Worm (Caenorhabditis elegans): ENCODE results near the gene jmjd-3.2.

Gene jmjd-3.2

ce11 chrX:14486503-14486902 lies 38.5 kb downstream of the jmjd-3.2 start:
- no peak for TF ChIP-seq ceh-32 (tag; optimal IDR thresholded peaks at IDR 0.05; ENCODE audit: poor library complexity)
- no peak for TF ChIP-seq daf-12 (tag; optimal IDR thresholded peaks at IDR 0.05)
- no peak for TF ChIP-seq R02D3.7 (tag; optimal IDR thresholded peaks at IDR 0.05)
- TF ChIP-seq unc-62 (GFP tag; optimal IDR thresholded peaks at IDR 0.05 in 1 of 2): peak in 1 of 2 experiments; percentile 7
- no peak for TF ChIP-seq unc-62 (tag; optimal IDR thresholded peaks at IDR 0.05)

ce11 chrX:14487333-14487732 lies 39.3 kb downstream of the jmjd-3.2 start:
- peak; percentile 7 for TF ChIP-seq aha-1 (tag)
- no peak for TF ChIP-seq daf-19 (GFP tag; conservative IDR thresholded peaks at IDR 0.05)

ce11 chrX:14487832-14488231 lies 39.8 kb downstream of the jmjd-3.2 start:
- TF ChIP-seq R02D3.7 (tag; optimal IDR thresholded peaks at IDR 0.05): no peak
- TF ChIP-seq unc-62 (GFP tag; optimal IDR thresholded peaks at IDR 0.05 in 1 of 2): peak in 1 of 2 experiments; percentile 71
- no peak for TF ChIP-seq unc-62 (tag; optimal IDR thresholded peaks at IDR 0.05)
- no peak for TF ChIP-seq mep-1 (tag; optimal IDR thresholded peaks at IDR 0.05)
- no peak for TF ChIP-seq daf-16 (GFP tag; optimal IDR thresholded peaks at IDR 0.05)
- peak; percentile 12 for TF ChIP-seq daf-16 (tag; optimal IDR thresholded peaks at IDR 0.05)

- TF ChIP-seq nhr-102 (tag; optimal IDR thresholded peaks at IDR 0.05): peak; percentile 45
- no peak for TF ChIP-seq nhr-111 (GFP tag; optimal IDR thresholded peaks at IDR 0.05)
- no peak for TF ChIP-seq saeg-2 (GFP tag; IDR thresholded peaks at IDR 0.05)
- TF ChIP-seq duxl-1 (tag; optimal IDR thresholded peaks at IDR 0.05; ENCODE audit: poor library complexity): peak; percentile 33
- no peak for TF ChIP-seq egl-27 (tag; optimal IDR thresholded peaks at IDR 0.05)
- peak; percentile 19 for TF ChIP-seq F37D6.2 (tag; optimal IDR thresholded peaks at IDR 0.05)
- no peak for TF ChIP-seq lin-29 (GFP tag; IDR thresholded peaks at IDR 0.05)
- TF ChIP-seq ZK546.5 (tag; optimal IDR thresholded peaks at IDR 0.05): no peak
- TF ChIP-seq hmg-1.1 (GFP tag; IDR thresholded peaks at IDR 0.05): peak; percentile 79
- 0 out of 2 replicates have a peak, but pooled peaks have one; percentile 34 for TF ChIP-seq madf-9 (GFP tag; conservative IDR thresholded peaks at IDR 0.05)
- no peak; the same call in none of the 2 replicates for TF ChIP-seq ceh-20 (GFP tag; IDR thresholded peaks at IDR 0.05)
- TF ChIP-seq nhr-41 (GFP tag; IDR thresholded peaks at IDR 0.05): no peak
- TF ChIP-seq nhr-77 (tag; optimal IDR thresholded peaks at IDR 0.05): peak; percentile 63
- peak; percentile 56; the same call in 1 of the 2 replicates for TF ChIP-seq egl-43 (GFP tag; IDR thresholded peaks at IDR 0.05)
- peak in 1 of 2 experiments; percentile 32 for TF ChIP-seq mdl-1 (tag; optimal IDR thresholded peaks at IDR 0.05)
- peak; percentile 25 for TF ChIP-seq lin-13 (GFP tag; optimal IDR thresholded peaks at IDR 0.05)
- TF ChIP-seq php-3 (GFP tag; IDR thresholded peaks at IDR 0.05): peak; percentile 65
- TF ChIP-seq set-16 (GFP tag; IDR thresholded peaks at IDR 0.05): no peak
- TF ChIP-seq vab-7 (GFP tag; IDR thresholded peaks at IDR 0.05): 0 out of 2 replicates have a peak, but pooled peaks have one; percentile 32
- peak; percentile 20 for TF ChIP-seq ztf-7 (tag; optimal IDR thresholded peaks at IDR 0.05)
- TF ChIP-seq dpl-1 (GFP tag; optimal IDR thresholded peaks at IDR 0.05): peak; percentile 45
- no peak for TF ChIP-seq Y5F2A.4 (GFP tag; optimal IDR thresholded peaks at IDR 0.05)
- no peak for TF ChIP-seq unc-130 (GFP tag; optimal IDR thresholded peaks at IDR 0.05)
- no peak for TF ChIP-seq Y75B8A.6 (GFP tag; IDR thresholded peaks at IDR 0.05)
- TF ChIP-seq nhr-10 (tag; optimal IDR thresholded peaks at IDR 0.05): no peak
- TF ChIP-seq spr-1 (tag; optimal IDR thresholded peaks at IDR 0.05): peak; percentile 39
- TF ChIP-seq rbr-2 (tag; optimal IDR thresholded peaks at IDR 0.05): peak; percentile 59
- TF ChIP-seq sdz-12 (GFP tag; optimal IDR thresholded peaks at IDR 0.05): no peak
- no peak for TF ChIP-seq lin-15B (tag; optimal IDR thresholded peaks at IDR 0.05)
- TF ChIP-seq dmd-6 (GFP tag; IDR thresholded peaks at IDR 0.05): peak; percentile 61
- no peak for TF ChIP-seq F44E2.7 (GFP tag; IDR thresholded peaks at IDR 0.05)
- TF ChIP-seq nhr-76 (tag; optimal IDR thresholded peaks at IDR 0.05): no peak
- TF ChIP-seq nhr-6 (tag; optimal IDR thresholded peaks at IDR 0.05): peak; percentile 85
- peak; percentile 54 for TF ChIP-seq T26A8.4 (GFP tag; IDR thresholded peaks at IDR 0.05)
- no peak for TF ChIP-seq jun-1 (tag; optimal IDR thresholded peaks at IDR 0.05)
- TF ChIP-seq ztf-11 (tag; optimal IDR thresholded peaks at IDR 0.05): no peak
- no peak for TF ChIP-seq attf-4 (tag; optimal IDR thresholded peaks at IDR 0.05)
- peak; percentile 83 for TF ChIP-seq mep-1 (tag; optimal IDR thresholded peaks at IDR 0.05)
- TF ChIP-seq daf-19 (GFP tag; conservative IDR thresholded peaks at IDR 0.05): no peak
Observed at ce11 chrX:14489945-14490344, 41.9 kb downstream of the jmjd-3.2 start, which contains the start of gene his-24. his-24 (plus strand) TSS chrX:14490094.

Data from whole organism, L4 larva.